Fruit fly (Drosophila melanogaster) whole organism, embryonic: ENCODE results near the gene CG17717.

ENCODE experiments used
- Adf1 ChIP-seq: fragments of 200-800 bp; sonication (Bioruptor generic); IDR thresholded peaks from 2 replicates; pipeline ENCODE4 v1.3.6; 2022; ENCODE audit warnings: missing biosample characterization, missing genetic modification characterization
- Aef1 ChIP-seq: fragments of 200-800 bp; sonication (Bioruptor generic); IDR thresholded peaks from 3 replicates; pipeline ENCODE4 v1.3.6; 2022; ENCODE audit warnings: missing biosample characterization, missing genetic modification characterization
- CG10147 ChIP-seq: fragments of 200-800 bp; sonication (Bioruptor generic); optimal IDR thresholded peaks from 2 replicates; lab custom pipeline; 2019; ENCODE audit warnings: missing biosample characterization, mild to moderate bottlenecking, missing genetic modification characterization, moderate library complexity
- CG10267 ChIP-seq: fragments of 200-800 bp; sonication (Bioruptor generic); optimal IDR thresholded peaks from 2 replicates; lab custom pipeline; 2018; ENCODE audit warnings: missing biosample characterization, mild to moderate bottlenecking, missing genetic modification characterization, moderate library complexity
- CG10366 ChIP-seq: fragments of 200-800 bp; sonication (Bioruptor generic); IDR thresholded peaks from 2 replicates; pipeline ENCODE4 v1.3.6; 2022; ENCODE audit warnings: missing biosample characterization, missing genetic modification characterization
- CG13624 ChIP-seq: fragments of 200-800 bp; sonication (Bioruptor generic); optimal IDR thresholded peaks from 2 replicates; lab custom pipeline; 2016; ENCODE audit warnings: missing biosample characterization, missing genetic modification characterization
- CG15601 ChIP-seq: fragments of 200-800 bp; sonication (Bioruptor generic); optimal IDR thresholded peaks from 3 replicates; lab custom pipeline; 2019; ENCODE audit warnings: missing biosample characterization, mild to moderate bottlenecking, missing genetic modification characterization, moderate library complexity
- CG18262 ChIP-seq: fragments of 200-800 bp; optimal IDR thresholded peaks from 3 replicates; lab custom pipeline; 2019; ENCODE audit warnings: missing biosample characterization, mild to moderate bottlenecking, missing genetic modification characterization, moderate library complexity
- CG18599 ChIP-seq: fragments of 200-800 bp; sonication (Bioruptor generic); optimal IDR thresholded peaks from 3 replicates; lab custom pipeline; 2017; ENCODE audit warnings: missing biosample characterization, missing genetic modification characterization, mild to moderate bottlenecking, moderate library complexity, missing genetic modification reagents
- CG30431 ChIP-seq: fragments of 200-800 bp; sonication (Bioruptor generic); optimal IDR thresholded peaks from 2 replicates; lab custom pipeline; 2017; ENCODE audit warnings: missing biosample characterization, missing genetic modification characterization
- CG31441 ChIP-seq: fragments of 200-800 bp; sonication (Bioruptor generic); IDR thresholded peaks from 2 replicates; pipeline ENCODE4 v1.3.6; 2022; ENCODE audit warnings: missing biosample characterization, missing genetic modification characterization
- CG33213 ChIP-seq: fragments of 200-800 bp; sonication (Bioruptor generic); optimal IDR thresholded peaks from 3 replicates; lab custom pipeline; 2016; ENCODE audit warnings: missing biosample characterization, missing genetic modification characterization
- CG34422 ChIP-seq: fragments of 200-800 bp; sonication (Bioruptor generic); IDR thresholded peaks from 3 replicates; pipeline ENCODE4 v1.3.6; 2022; ENCODE audit warnings: missing biosample characterization, missing genetic modification characterization
- CG6254 ChIP-seq: fragments of 200-800 bp; sonication (Bioruptor generic); optimal IDR thresholded peaks from 3 replicates; lab custom pipeline; 2017; ENCODE audit warnings: mild to moderate bottlenecking, missing biosample characterization, missing genetic modification reagents, missing genetic modification characterization
- CG6654 ChIP-seq: fragments of 200-800 bp; sonication (Bioruptor generic); optimal IDR thresholded peaks from 2 replicates; lab custom pipeline; 2017; ENCODE audit warnings: missing biosample characterization, mild to moderate bottlenecking, missing genetic modification characterization
- CG6689 ChIP-seq: fragments of 200-800 bp; sonication (Bioruptor generic); IDR thresholded peaks from 2 replicates; pipeline ENCODE4 v1.3.6; 2022; ENCODE audit warnings: missing biosample characterization, missing genetic modification characterization
- CG6791 ChIP-seq: fragments of 200-800 bp; sonication (Bioruptor generic); IDR thresholded peaks from 3 replicates; pipeline ENCODE4 v1.3.6; 2022; ENCODE audit warnings: missing biosample characterization, missing genetic modification characterization; ENCODE audit not compliant: partially characterized antibody
- CG6813 ChIP-seq: fragments of 200-800 bp; sonication (Bioruptor generic); optimal IDR thresholded peaks from 2 replicates; lab custom pipeline; 2017; ENCODE audit warnings: missing biosample characterization, missing genetic modification characterization, mild to moderate bottlenecking, moderate library complexity, missing genetic modification reagents
- CG9215 ChIP-seq: fragments of 200-800 bp; sonication (Bioruptor generic); IDR thresholded peaks from 2 replicates; pipeline ENCODE4 v1.3.6; 2022; ENCODE audit warnings: missing biosample characterization, missing genetic modification characterization
- D19A ChIP-seq: fragments of 200-800 bp; optimal IDR thresholded peaks from 3 replicates; lab custom pipeline; 2019; ENCODE audit warnings: missing biosample characterization, mild to moderate bottlenecking, missing genetic modification characterization, moderate library complexity
- H15 ChIP-seq: fragments of 200-800 bp; sonication (Bioruptor generic); IDR thresholded peaks from 3 replicates; pipeline ENCODE4 v1.3.6; 2022; ENCODE audit warnings: missing biosample characterization, missing genetic modification characterization
- Hmr ChIP-seq: fragments of 200-800 bp; sonication (Bioruptor generic); optimal IDR thresholded peaks from 3 replicates; lab custom pipeline; 2017; ENCODE audit warnings: mild to moderate bottlenecking, missing biosample characterization, missing genetic modification reagents, missing genetic modification characterization
- Hr51 ChIP-seq, 2 experiments: fragments of 200-800 bp; sonication (Bioruptor generic); optimal IDR thresholded peaks; 2 replicates in 1 of 2; 3 replicates in 1 of 2; lab custom pipeline; 2016 to 2018; ENCODE audit warnings: missing biosample characterization in 2 of 2, missing genetic modification characterization in 2 of 2, mild to moderate bottlenecking in 1 of 2, moderate library complexity in 1 of 2
- Hsf ChIP-seq: fragments of 200-800 bp; sonication (Bioruptor generic); optimal IDR thresholded peaks from 3 replicates; lab custom pipeline; 2016; ENCODE audit warnings: missing biosample characterization, missing genetic modification characterization
- Med ChIP-seq: fragments of 200-800 bp; sonication (Bioruptor generic); peaks from one replicate; lab custom pipeline; 2016; ENCODE audit warnings: missing biosample characterization, missing genetic modification characterization, mild to moderate bottlenecking, inconsistent platforms, moderate library complexity
- Nf-YC ChIP-seq: fragments of 200-800 bp; optimal IDR thresholded peaks from 3 replicates; lab custom pipeline; 2019; ENCODE audit warnings: missing biosample characterization, mild to moderate bottlenecking, missing genetic modification characterization, moderate library complexity
- Stat92E ChIP-seq, 3 experiments: fragments of >200 bp in 2 of 3; fragments of 200-800 bp in 1 of 3; sonication (Bioruptor generic) in 1 of 3; optimal IDR thresholded peaks; 2 replicates each; lab custom pipeline; 2017 to 2019; ENCODE audit warnings: missing biosample characterization in 3 of 3, missing genetic modification characterization in 3 of 3, mild to moderate bottlenecking in 1 of 3, moderate library complexity in 1 of 3
- chn ChIP-seq: fragments of 200-800 bp; sonication (Bioruptor generic); optimal IDR thresholded peaks from 2 replicates; lab custom pipeline; 2016; ENCODE audit warnings: missing biosample characterization, missing genetic modification characterization
- ci ChIP-seq: fragments of 200-800 bp; sonication (Bioruptor generic); IDR thresholded peaks from 3 replicates; pipeline ENCODE4 v1.3.6; 2022; ENCODE audit warnings: missing biosample characterization, missing genetic modification characterization
- corto ChIP-seq: fragments of 200-800 bp; sonication (Bioruptor generic); optimal IDR thresholded peaks from 2 replicates; lab custom pipeline; 2016; ENCODE audit warnings: missing biosample characterization, mild to moderate bottlenecking, missing genetic modification characterization, moderate library complexity
- cwo ChIP-seq: fragments of 200-800 bp; sonication (Bioruptor generic); optimal IDR thresholded peaks from 3 replicates; lab custom pipeline; 2017; ENCODE audit warnings: missing biosample characterization, missing genetic modification characterization, mild to moderate bottlenecking, moderate library complexity, missing genetic modification reagents
- dan ChIP-seq: fragments of 200-800 bp; sonication (Bioruptor generic); IDR thresholded peaks from 2 replicates; pipeline ENCODE4 v1.3.6; 2022; ENCODE audit warnings: missing biosample characterization, missing genetic modification characterization
- emc ChIP-seq: fragments of 200-800 bp; sonication (Bioruptor generic); optimal IDR thresholded peaks from 2 replicates; lab custom pipeline; 2016; ENCODE audit warnings: missing biosample characterization, missing genetic modification characterization
- fru ChIP-seq: fragments of >200 bp; optimal IDR thresholded peaks from 2 replicates; lab custom pipeline; 2017
- gro ChIP-seq: fragments of 200-800 bp; sonication (Bioruptor generic); optimal IDR thresholded peaks from 2 replicates; lab custom pipeline; 2016; ENCODE audit warnings: missing biosample characterization, missing genetic modification characterization
- kay ChIP-seq: fragments of 200-800 bp; sonication (Bioruptor generic); optimal IDR thresholded peaks from 2 replicates; lab custom pipeline; 2016; ENCODE audit warnings: missing biosample characterization, missing genetic modification characterization
- knrl ChIP-seq: fragments of 200-800 bp; sonication (Bioruptor generic); IDR thresholded peaks from 3 replicates; pipeline ENCODE4 v1.3.6; 2022; ENCODE audit warnings: missing biosample characterization, missing genetic modification characterization; ENCODE audit not compliant: partially characterized antibody
- lbe ChIP-seq: fragments of 200-800 bp; sonication (Bioruptor generic); optimal IDR thresholded peaks from 2 replicates; lab custom pipeline; 2016; ENCODE audit warnings: missing biosample characterization, mild to moderate bottlenecking, missing genetic modification characterization
- nerfin-1 ChIP-seq: fragments of 200-800 bp; sonication (Bioruptor generic); optimal IDR thresholded peaks from 3 replicates; lab custom pipeline; 2019; ENCODE audit warnings: missing biosample characterization, mild to moderate bottlenecking, missing genetic modification characterization, moderate library complexity
- onecut ChIP-seq: fragments of 200-800 bp; sonication (Bioruptor generic); IDR thresholded peaks from 2 replicates; pipeline ENCODE4 v1.3.6; 2022; ENCODE audit warnings: missing biosample characterization, missing genetic modification characterization
- peb ChIP-seq: fragments of 200-800 bp; sonication (Bioruptor generic); IDR thresholded peaks from 2 replicates; pipeline ENCODE4 v1.3.6; 2022; ENCODE audit warnings: missing biosample characterization, missing genetic modification characterization
- seq ChIP-seq: fragments of 200-800 bp; sonication (Bioruptor generic); IDR thresholded peaks from 2 replicates; pipeline ENCODE4 v1.3.6; 2022; ENCODE audit warnings: missing biosample characterization, missing genetic modification characterization
- sima ChIP-seq: fragments of 200-800 bp; sonication (Bioruptor generic); optimal IDR thresholded peaks from 2 replicates; lab custom pipeline; 2016; ENCODE audit warnings: missing biosample characterization, missing genetic modification characterization
- sr ChIP-seq: fragments of 200-800 bp; sonication (Bioruptor generic); IDR thresholded peaks from 3 replicates; pipeline ENCODE4 v1.3.6; 2022; ENCODE audit warnings: missing biosample characterization, missing genetic modification characterization
- toy ChIP-seq: fragments of 200-800 bp; sonication (Bioruptor generic); IDR thresholded peaks from 2 replicates; pipeline ENCODE4 v1.3.6; 2022; ENCODE audit warnings: missing biosample characterization, missing genetic modification characterization
- ttk ChIP-seq: fragments of 200-800 bp; sonication (Bioruptor generic); IDR thresholded peaks from 2 replicates; pipeline ENCODE4 v2.1.2; 2022; ENCODE audit warnings: missing biosample characterization, missing genetic modification characterization
- twi ChIP-seq: fragments of 200-800 bp; optimal IDR thresholded peaks from 2 replicates; lab custom pipeline; 2019; ENCODE audit warnings: missing biosample characterization, mild to moderate bottlenecking, missing genetic modification characterization, moderate library complexity
- vvl ChIP-seq: fragments of 200-800 bp; sonication (Bioruptor generic); IDR thresholded peaks from 2 replicates; pipeline ENCODE4 v1.3.6; 2022; ENCODE audit warnings: missing biosample characterization, missing genetic modification characterization
- zen ChIP-seq: fragments of 200-800 bp; sonication (Bioruptor generic); optimal IDR thresholded peaks from 3 replicates; lab custom pipeline; 2018; ENCODE audit warnings: missing biosample characterization, mild to moderate bottlenecking, missing genetic modification characterization, moderate library complexity

The CG17717 gene

DNA sequence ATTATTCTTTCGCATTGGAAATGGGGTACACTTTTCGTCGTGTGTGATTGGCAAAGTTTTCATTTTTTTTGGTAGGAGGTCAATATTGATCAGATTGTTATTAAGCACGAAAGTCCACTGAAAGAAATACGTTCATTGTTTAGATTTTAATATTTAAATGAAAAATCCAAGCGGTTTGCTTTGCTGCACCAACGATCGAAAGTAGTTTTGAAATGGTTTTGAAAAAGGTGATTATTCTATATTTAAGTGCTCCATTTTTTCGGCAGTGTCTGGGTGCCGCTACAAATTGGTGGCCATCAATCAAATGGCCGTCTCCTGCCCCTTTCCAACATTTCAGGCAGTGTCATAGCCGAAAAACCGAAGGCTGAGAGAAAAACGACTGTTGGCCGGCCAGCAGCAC is 14.6 kb upstream of the CG17717 start (continued):
- TF ChIP-seq corto (GFP tag; lab: Kevin White, UChicago) (no peak), CG18599 (GFP tag; lab: Kevin White, UChicago) (peak; percentile 34), toy (GFP tag; lab: Robert Waterston, UW) (no peak), CG34422 (GFP tag; lab: Robert Waterston, UW) (0 out of 3 replicates have a peak, but pooled peaks have one; percentile 10), H15 (GFP tag; lab: Robert Waterston, UW) (0 out of 3 replicates have a peak, but pooled peaks have one; percentile 41), dan (GFP tag; lab: Robert Waterston, UW) (no peak), sr (GFP tag; lab: Robert Waterston, UW) (no peak), ci (GFP tag; lab: Robert Waterston, UW) (peak; percentile 62; the same call in 1 of the 3 replicates), CG6654 (no peak), CG10366 (GFP tag; lab: Robert Waterston, UW) (peak; percentile 50), CG33213 (GFP tag; lab: Kevin White, UChicago) (no peak), CG6689 (peak; percentile 44; the same call in 1 of the 2 replicates), cwo (GFP tag; lab: Kevin White, UChicago) (peak; percentile 5), Hsf (no peak), CG31441 (GFP tag; lab: Robert Waterston, UW) (no peak), Aef1 (GFP tag; lab: Robert Waterston, UW) (peak; percentile 12; the same call in 1 of the 3 replicates), twi (tag; lab: Kevin White, UChicago) (no peak)

DNA sequence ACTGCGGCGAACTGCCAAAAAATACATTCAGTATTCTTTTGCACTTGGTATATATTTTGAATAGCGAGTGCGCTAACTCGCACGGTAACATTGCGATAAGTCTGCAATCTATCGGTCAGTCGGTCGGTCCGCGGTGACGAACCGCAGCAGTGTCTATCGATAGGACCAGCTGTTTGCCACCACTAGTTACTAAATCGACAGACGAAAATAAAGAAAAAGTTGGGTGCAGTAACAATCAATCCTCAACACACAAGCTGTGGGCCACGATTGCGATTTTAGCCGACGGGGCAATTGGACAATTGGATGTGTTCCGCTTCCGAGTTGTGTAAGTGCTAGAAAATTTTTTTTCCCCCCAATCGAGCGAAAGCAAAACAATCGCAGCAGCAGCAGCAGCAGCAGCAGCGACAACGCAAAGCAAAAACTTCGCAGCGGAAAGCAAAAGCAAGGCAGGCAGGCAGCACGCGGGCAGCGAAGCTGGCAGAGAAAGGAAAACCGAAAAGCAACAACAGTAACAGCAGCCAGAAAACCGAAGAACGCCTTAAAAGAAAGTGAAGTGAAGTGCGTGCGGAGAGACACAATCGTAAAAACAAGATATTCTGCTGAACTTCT is 1.7 kb downstream of the CG17717 start, which contains the start of gene Pat1:
Gene Pat1 (plus strand): TSS at position 96 of the 609 bp plus-strand sequence.
- TF ChIP-seq Adf1 (GFP tag; lab: Robert Waterston, UW) (peak; percentile 93), D19A (tag; lab: Kevin White, UChicago) (no peak), Hr51 (GFP tag; optimal IDR thresholded peaks at IDR 0.05; lab: Kevin White, UChicago) (peak in 1 of 2 experiments; percentile 16), cwo (GFP tag; lab: Kevin White, UChicago) (no peak), chn (GFP tag; lab: Kevin White, UChicago) (no peak), CG30431 (GFP tag; lab: Kevin White, UChicago) (no peak), onecut (GFP tag; lab: Robert Waterston, UW) (0 out of 2 replicates have a peak, but pooled peaks have one; percentile 16), CG9215 (GFP tag; lab: Robert Waterston, UW) (no peak), Nf-YC (peak; percentile 6), nerfin-1 (peak; percentile 41), ttk (GFP tag; lab: Robert Waterston, UW) (no peak), emc (no peak), sima (GFP tag; lab: Kevin White, UChicago) (no peak), CG6254 (GFP tag; lab: Kevin White, UChicago) (no peak), CG15601 (tag; lab: Kevin White, UChicago) (peak; percentile 27), CG10147 (GFP tag; lab: Kevin White, UChicago) (peak; percentile 0), fru (no peak), CG18262 (tag; lab: Kevin White, UChicago) (no peak), Aef1 (GFP tag; lab: Robert Waterston, UW) (no peak), CG10267 (tag; lab: Kevin White, UChicago) (peak; percentile 57), CG13624 (GFP tag; lab: Kevin White, UChicago) (peak; percentile 53), knrl (GFP tag; lab: Robert Waterston, UW) (peak; percentile 87), vvl (GFP tag; lab: Robert Waterston, UW) (peak; percentile 52), zen (tag; lab: Kevin White, UChicago) (no peak), kay (GFP tag; lab: Kevin White, UChicago) (peak; percentile 34), gro (GFP tag; lab: Kevin White, UChicago) (peak; percentile 39), Stat92E (GFP tag; optimal IDR thresholded peaks at IDR 0.05; lab: Kevin White, UChicago) (peak in 1 of 3 experiments; percentile 20), lbe (peak; percentile 8), peb (GFP tag; lab: Robert Waterston, UW) (no peak), CG6791 (GFP tag; lab: Robert Waterston, UW) (peak; percentile 95), Med (GFP tag; lab: Kevin White, UChicago) (peak; percentile 91), seq (no peak), CG6813 (GFP tag; lab: Kevin White, UChicago) (no peak), Hmr (GFP tag; lab: Kevin White, UChicago) (peak; percentile 47)
